Fruit fly (Drosophila melanogaster) whole organism, embryonic: ENCODE measurements around the gene bmm.

Experiments
- Abd-B ChIP-seq: fragments of 200-800 bp; sonication (Bioruptor generic); optimal IDR thresholded peaks from 2 replicates; lab custom pipeline; 2018; ENCODE audit warnings: missing biosample characterization, mild to moderate bottlenecking, missing genetic modification characterization, moderate library complexity
- Atf6 ChIP-seq: fragments of 200-800 bp; sonication (Bioruptor generic); IDR thresholded peaks from 2 replicates; pipeline ENCODE4 v1.3.6; 2022; ENCODE audit warnings: missing biosample characterization, missing genetic modification characterization
- Bteb2 ChIP-seq: fragments of 200-800 bp; sonication (Bioruptor generic); optimal IDR thresholded peaks from 2 replicates; lab custom pipeline; 2016; ENCODE audit warnings: missing biosample characterization, missing genetic modification characterization
- CG1024 ChIP-seq: fragments of 200-800 bp; sonication (Bioruptor generic); IDR thresholded peaks from 2 replicates; pipeline ENCODE4 v1.3.6; 2022; ENCODE audit warnings: missing biosample characterization, missing genetic modification characterization
- CG12769 ChIP-seq: fragments of 200-800 bp; sonication (Bioruptor generic); optimal IDR thresholded peaks from 2 replicates; lab custom pipeline; 2019; ENCODE audit warnings: missing biosample characterization, mild to moderate bottlenecking, missing genetic modification characterization, moderate library complexity
- CG13296 ChIP-seq: fragments of 200-800 bp; sonication (Bioruptor generic); optimal IDR thresholded peaks from 3 replicates; lab custom pipeline; 2018; ENCODE audit warnings: missing biosample characterization, mild to moderate bottlenecking, missing genetic modification characterization
- CG13775 ChIP-seq: fragments of 200-800 bp; sonication (Bioruptor generic); optimal IDR thresholded peaks from 3 replicates; lab custom pipeline; 2017; ENCODE audit warnings: missing biosample characterization, mild to moderate bottlenecking, missing genetic modification characterization
- CG14050 ChIP-seq: fragments of 200-800 bp; sonication (Bioruptor generic); IDR thresholded peaks from 3 replicates; pipeline ENCODE4 v1.3.6; 2022; ENCODE audit warnings: missing biosample characterization, missing genetic modification characterization
- CG14860 ChIP-seq: fragments of 200-800 bp; sonication (Bioruptor generic); IDR thresholded peaks from 3 replicates; pipeline ENCODE4 v1.3.6; 2022; ENCODE audit warnings: missing biosample characterization, missing genetic modification characterization; ENCODE audit not compliant: partially characterized antibody
- CG15696 ChIP-seq: fragments of 200-800 bp; sonication (Bioruptor generic); optimal IDR thresholded peaks from 2 replicates; lab custom pipeline; 2019; ENCODE audit warnings: missing biosample characterization, mild to moderate bottlenecking, missing genetic modification characterization, moderate library complexity
- CG16815 ChIP-seq: fragments of 200-800 bp; sonication (Bioruptor generic); optimal IDR thresholded peaks from 3 replicates; lab custom pipeline; 2017; ENCODE audit warnings: missing biosample characterization, mild to moderate bottlenecking, missing genetic modification characterization
- CG2678 ChIP-seq: fragments of 200-800 bp; sonication (Bioruptor generic); optimal IDR thresholded peaks from 3 replicates; lab custom pipeline; 2019; ENCODE audit warnings: missing biosample characterization, mild to moderate bottlenecking, missing genetic modification characterization, moderate library complexity
- CG3163 ChIP-seq: fragments of 200-800 bp; sonication (Bioruptor generic); optimal IDR thresholded peaks from 3 replicates; lab custom pipeline; 2016; ENCODE audit warnings: missing biosample characterization, missing genetic modification characterization
- CG33213 ChIP-seq: fragments of 200-800 bp; sonication (Bioruptor generic); optimal IDR thresholded peaks from 3 replicates; lab custom pipeline; 2016; ENCODE audit warnings: missing biosample characterization, missing genetic modification characterization
- CG34376 ChIP-seq: fragments of 200-800 bp; sonication (Bioruptor generic); optimal IDR thresholded peaks from 2 replicates; lab custom pipeline; 2018; ENCODE audit warnings: missing biosample characterization, mild to moderate bottlenecking, missing genetic modification characterization
- CG42726 ChIP-seq: fragments of 200-800 bp; sonication (Bioruptor generic); IDR thresholded peaks from 2 replicates; pipeline ENCODE4 v1.3.6; 2022; ENCODE audit warnings: missing biosample characterization, missing genetic modification characterization; ENCODE audit not compliant: partially characterized antibody
- CG4282 ChIP-seq: fragments of 200-800 bp; sonication (Bioruptor generic); optimal IDR thresholded peaks from 2 replicates; lab custom pipeline; 2016; ENCODE audit warnings: missing biosample characterization, missing genetic modification characterization
- CG8089 ChIP-seq: fragments of 200-800 bp; sonication (Bioruptor generic); optimal IDR thresholded peaks from 3 replicates; lab custom pipeline; 2016; ENCODE audit warnings: missing biosample characterization, missing genetic modification characterization
- CG9437 ChIP-seq: fragments of 200-800 bp; sonication (Bioruptor generic); optimal IDR thresholded peaks from 2 replicates; lab custom pipeline; 2018; ENCODE audit warnings: missing biosample characterization, mild to moderate bottlenecking, missing genetic modification characterization
- D19B ChIP-seq: fragments of 200-800 bp; sonication (Bioruptor generic); optimal IDR thresholded peaks from 2 replicates; lab custom pipeline; 2017; ENCODE audit warnings: missing biosample characterization, mild to moderate bottlenecking, missing genetic modification characterization
- Dip3 ChIP-seq: fragments of 200-800 bp; sonication (Bioruptor generic); optimal IDR thresholded peaks from 3 replicates; lab custom pipeline; 2016; ENCODE audit warnings: missing biosample characterization, missing genetic modification characterization
- Hr78 ChIP-seq, 2 experiments: fragments of 200-800 bp in 1 of 2; fragments of >200 bp in 1 of 2; sonication (Bioruptor generic) in 1 of 2; optimal IDR thresholded peaks; 2 replicates each; lab custom pipeline; 2017 to 2019; ENCODE audit warnings: missing biosample characterization in 2 of 2, missing genetic modification characterization in 2 of 2, mild to moderate bottlenecking in 1 of 2, moderate library complexity in 1 of 2
- Lhr ChIP-seq: fragments of 200-800 bp; sonication (Bioruptor generic); optimal IDR thresholded peaks from 3 replicates; lab custom pipeline; 2017; ENCODE audit warnings: mild to moderate bottlenecking, missing biosample characterization, missing genetic modification reagents, missing genetic modification characterization
- Med ChIP-seq: fragments of 200-800 bp; sonication (Bioruptor generic); peaks from one replicate; lab custom pipeline; 2016; ENCODE audit warnings: missing biosample characterization, missing genetic modification characterization, mild to moderate bottlenecking, inconsistent platforms, moderate library complexity
- Mrtf ChIP-seq: fragments of 200-800 bp; sonication (Bioruptor generic); IDR thresholded peaks from 3 replicates; pipeline ENCODE4 v1.3.6; 2022; ENCODE audit warnings: missing biosample characterization, missing genetic modification characterization
- PHDP ChIP-seq: fragments of 200-800 bp; sonication (Bioruptor generic); optimal IDR thresholded peaks from 3 replicates; lab custom pipeline; 2018; ENCODE audit warnings: missing biosample characterization, mild to moderate bottlenecking, missing genetic modification characterization, moderate library complexity
- Rx ChIP-seq: fragments of 200-800 bp; sonication (Bioruptor generic); IDR thresholded peaks from 2 replicates; pipeline ENCODE4 v1.3.6; 2022; ENCODE audit warnings: missing biosample characterization, missing genetic modification characterization
- Stat92E ChIP-seq, 3 experiments: fragments of >200 bp in 2 of 3; fragments of 200-800 bp in 1 of 3; sonication (Bioruptor generic) in 1 of 3; optimal IDR thresholded peaks; 2 replicates each; lab custom pipeline; 2017 to 2019; ENCODE audit warnings: missing biosample characterization in 3 of 3, missing genetic modification characterization in 3 of 3, mild to moderate bottlenecking in 1 of 3, moderate library complexity in 1 of 3
- abd-A ChIP-seq: fragments of 200-800 bp; sonication (Bioruptor generic); optimal IDR thresholded peaks from 3 replicates; lab custom pipeline; 2019; ENCODE audit warnings: missing biosample characterization, mild to moderate bottlenecking, missing genetic modification characterization, moderate library complexity
- ac ChIP-seq: fragments of 200-800 bp; sonication (Bioruptor generic); optimal IDR thresholded peaks from 3 replicates; lab custom pipeline; 2017; ENCODE audit warnings: missing biosample characterization, mild to moderate bottlenecking, missing genetic modification characterization
- ara ChIP-seq: fragments of 200-800 bp; sonication (Bioruptor generic); IDR thresholded peaks from 2 replicates; pipeline ENCODE4 v1.3.6; 2022; ENCODE audit warnings: missing biosample characterization, missing genetic modification characterization
- br ChIP-seq: fragments of >200 bp; optimal IDR thresholded peaks from 2 replicates; lab custom pipeline; 2017
- chinmo ChIP-seq: fragments of 200-800 bp; sonication (Bioruptor generic); IDR thresholded peaks from 4 replicates; pipeline ENCODE4 v1.3.6; 2022; ENCODE audit warnings: missing biosample characterization, missing genetic modification characterization; ENCODE audit not compliant: partially characterized antibody
- dysf ChIP-seq: fragments of 200-800 bp; sonication (Bioruptor generic); IDR thresholded peaks from 3 replicates; pipeline ENCODE4 v1.3.6; 2022; ENCODE audit warnings: missing biosample characterization, missing genetic modification characterization
- exex ChIP-seq: fragments of 200-800 bp; sonication (Bioruptor generic); optimal IDR thresholded peaks from 4 replicates; lab custom pipeline; 2018; ENCODE audit warnings: missing biosample characterization, mild to moderate bottlenecking, missing genetic modification characterization, moderate library complexity
- gro ChIP-seq: fragments of 200-800 bp; sonication (Bioruptor generic); optimal IDR thresholded peaks from 2 replicates; lab custom pipeline; 2016; ENCODE audit warnings: missing biosample characterization, missing genetic modification characterization
- h ChIP-seq: fragments of >200 bp; optimal IDR thresholded peaks from 2 replicates; lab custom pipeline; 2017
- knrl ChIP-seq: fragments of 200-800 bp; sonication (Bioruptor generic); IDR thresholded peaks from 3 replicates; pipeline ENCODE4 v1.3.6; 2022; ENCODE audit warnings: missing biosample characterization, missing genetic modification characterization; ENCODE audit not compliant: partially characterized antibody
- mirr ChIP-seq: fragments of 200-800 bp; sonication (Bioruptor generic); optimal IDR thresholded peaks from 3 replicates; lab custom pipeline; 2018; ENCODE audit warnings: missing biosample characterization, mild to moderate bottlenecking, missing genetic modification characterization
- pita ChIP-seq: fragments of 200-800 bp; sonication (Bioruptor generic); optimal IDR thresholded peaks from 2 replicates; lab custom pipeline; 2017; ENCODE audit warnings: missing biosample characterization, mild to moderate bottlenecking, missing genetic modification characterization
- row ChIP-seq: fragments of 200-800 bp; sonication (Bioruptor generic); IDR thresholded peaks from 3 replicates; pipeline ENCODE4 v1.3.6; 2022; ENCODE audit warnings: missing biosample characterization, missing genetic modification characterization
- so ChIP-seq: fragments of 200-800 bp; sonication (Bioruptor generic); IDR thresholded peaks from 3 replicates; pipeline ENCODE4 v1.3.6; 2022; ENCODE audit warnings: missing biosample characterization, missing genetic modification characterization
- sug ChIP-seq: fragments of 200-800 bp; optimal IDR thresholded peaks from 2 replicates; lab custom pipeline; 2019; ENCODE audit warnings: missing biosample characterization, mild to moderate bottlenecking, missing genetic modification characterization, moderate library complexity
- tap ChIP-seq: fragments of 200-800 bp; optimal IDR thresholded peaks from 3 replicates; lab custom pipeline; 2019; ENCODE audit warnings: missing biosample characterization, mild to moderate bottlenecking, missing genetic modification characterization, moderate library complexity
- twi ChIP-seq: fragments of 200-800 bp; optimal IDR thresholded peaks from 2 replicates; lab custom pipeline; 2019; ENCODE audit warnings: missing biosample characterization, mild to moderate bottlenecking, missing genetic modification characterization, moderate library complexity
- vnd ChIP-seq: fragments of 200-800 bp; sonication (Bioruptor generic); IDR thresholded peaks from 3 replicates; pipeline ENCODE4 v1.3.6; 2022; ENCODE audit warnings: missing biosample characterization, missing genetic modification characterization; ENCODE audit not compliant: partially characterized antibody
- zfh2 ChIP-seq: fragments of 200-800 bp; sonication (Bioruptor generic); optimal IDR thresholded peaks from 2 replicates; lab custom pipeline; 2016; ENCODE audit warnings: missing biosample characterization, missing genetic modification characterization

Gene bmm

dm6 chr3L:14780187-14780586 is 6.0 kb downstream of the bmm start (continued):
- TF ChIP-seq Lhr (GFP tag; lab: Kevin White, UChicago) (peak; percentile 31), Dip3 (no peak), CG8089 (no peak), gro (GFP tag; lab: Kevin White, UChicago) (no peak), CG4282 (no peak), tap (no peak), Rx (GFP tag; lab: Robert Waterston, UW) (no peak), dysf (GFP tag; lab: Robert Waterston, UW) (peak; percentile 28; the same call in 1 of the 3 replicates), knrl (GFP tag; lab: Robert Waterston, UW) (no peak), CG14860 (GFP tag; lab: Robert Waterston, UW) (no peak), CG33213 (peak; percentile 10), Mrtf (GFP tag; lab: Robert Waterston, UW) (no peak), CG13296 (GFP tag; lab: Kevin White, UChicago) (peak; percentile 64), CG42726 (GFP tag; lab: Robert Waterston, UW) (no peak), abd-A (tag; lab: Kevin White, UChicago) (no peak), Bteb2 (GFP tag; lab: Kevin White, UChicago) (no peak), CG13775 (GFP tag; lab: Kevin White, UChicago) (peak; percentile 8), h (lab: Kevin White, UChicago) (no peak), CG15696 (peak; percentile 55), br (lab: Kevin White, UChicago) (no peak), so (peak; percentile 46; the same call in 1 of the 3 replicates), CG1024 (GFP tag; lab: Robert Waterston, UW) (no peak), row (GFP tag; lab: Robert Waterston, UW) (no peak)

dm6 chr3L:14779289-14779688 is 6.9 kb downstream of the bmm start:
- TF ChIP-seq exex (peak; percentile 10), CG12769 (tag; lab: Kevin White, UChicago) (peak; percentile 5), pita (no peak), CG3163 (GFP tag; lab: Kevin White, UChicago) (no peak), ac (GFP tag; lab: Kevin White, UChicago) (no peak), CG34376 (GFP tag; lab: Kevin White, UChicago) (peak; percentile 50), CG9437 (GFP tag; lab: Kevin White, UChicago) (no peak), Abd-B (GFP tag; lab: Kevin White, UChicago) (no peak), Hr78 (GFP tag; optimal IDR thresholded peaks at IDR 0.05; lab: Kevin White, UChicago) (peak in 1 of 2 experiments; percentile 64), CG16815 (no peak), mirr (peak; percentile 49), sug (tag; lab: Kevin White, UChicago) (peak; percentile 96), CG2678 (tag; lab: Kevin White, UChicago) (peak; percentile 3), Stat92E (GFP tag; optimal IDR thresholded peaks at IDR 0.05; lab: Kevin White, UChicago) (no peak), D19B (GFP tag; lab: Kevin White, UChicago) (peak; percentile 25), Med (GFP tag; lab: Kevin White, UChicago) (peak; percentile 73), Atf6 (no peak), PHDP (tag; lab: Kevin White, UChicago) (no peak), zfh2 (GFP tag; lab: Kevin White, UChicago) (no peak), CG14050 (GFP tag; lab: Robert Waterston, UW) (no peak), ara (GFP tag; lab: Robert Waterston, UW) (no peak), twi (tag; lab: Kevin White, UChicago) (peak; percentile 54), chinmo (0 out of 4 replicates have a peak, but pooled peaks have one; percentile 67), vnd (0 out of 3 replicates have a peak, but pooled peaks have one; percentile 22)
